Fruit fly (Drosophila melanogaster): ENCODE data around the gene snRNP-U1-C.

Gene snRNP-U1-C

DNA sequence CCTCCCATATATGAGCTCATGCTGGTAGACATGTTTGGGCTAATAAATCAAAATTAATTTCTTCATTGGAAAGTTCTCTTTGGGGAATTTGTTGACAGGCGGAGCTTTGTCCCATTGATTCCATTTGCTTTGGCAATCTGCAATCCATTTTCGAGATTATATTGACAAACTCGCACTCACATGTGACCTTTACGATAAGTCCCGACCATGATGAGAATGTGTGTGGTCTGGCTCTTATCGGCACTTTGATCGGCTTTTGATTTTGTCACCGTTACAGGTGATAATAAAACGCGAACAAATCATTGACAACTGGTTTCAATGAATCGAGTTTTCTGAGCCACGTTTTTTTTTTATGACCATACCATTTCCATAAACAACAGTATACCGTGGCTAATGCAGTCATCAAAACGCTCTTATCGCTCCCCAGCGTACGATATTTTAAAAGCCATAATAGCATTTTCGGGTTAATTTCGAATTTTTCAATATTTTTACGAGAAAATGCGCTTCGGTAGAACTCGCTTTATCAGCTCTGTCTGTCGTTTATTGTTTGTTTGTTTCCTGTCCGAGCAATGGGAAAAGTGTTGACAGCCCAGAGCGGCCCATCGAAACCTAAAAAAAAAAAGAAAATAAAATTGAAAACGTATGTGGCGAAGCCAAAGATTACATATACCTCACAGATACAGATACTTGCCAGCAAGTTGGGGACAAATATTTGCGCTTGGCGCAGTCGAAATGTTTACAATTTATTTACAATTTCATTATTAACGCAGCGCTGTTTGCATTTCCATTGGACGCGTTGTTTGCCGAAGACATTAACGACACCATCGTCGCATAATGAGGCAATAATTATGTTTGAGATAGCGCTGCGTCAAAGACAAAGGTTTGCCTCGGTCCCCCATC is 14.2 kb upstream of the snRNP-U1-C start (continued):
- TF ChIP-seq CG10462 (GFP tag; optimal IDR thresholded peaks at IDR 0.05), result peak; percentile 83
- TF ChIP-seq sqz (GFP tag; optimal IDR thresholded peaks at IDR 0.05), result peak; percentile 90
- TF ChIP-seq Xrp1 (GFP tag; IDR thresholded peaks at IDR 0.05), result peak; percentile 89
- peak; percentile 82 for TF ChIP-seq CG8388 (GFP tag; optimal IDR thresholded peaks at IDR 0.05)
- TF ChIP-seq crp (GFP tag; optimal IDR thresholded peaks at IDR 0.05), result peak in 1 of 2 experiments; percentile 49
- peak; percentile 73 for TF ChIP-seq Hey (tag; optimal IDR thresholded peaks at IDR 0.05)
- TF ChIP-seq CG9817 (tag; optimal IDR thresholded peaks at IDR 0.05), result peak; percentile 1
- no peak for TF ChIP-seq Drgx (GFP tag; IDR thresholded peaks at IDR 0.05)
- TF ChIP-seq CG17186 (GFP tag; optimal IDR thresholded peaks at IDR 0.05), result peak; percentile 56
- TF ChIP-seq CG4854 (GFP tag; optimal IDR thresholded peaks at IDR 0.05), result peak; percentile 5
- no peak for TF ChIP-seq CG10959 (GFP tag; IDR thresholded peaks at IDR 0.05)
- peak; percentile 85 for TF ChIP-seq CG8089 (GFP tag; optimal IDR thresholded peaks at IDR 0.05)
- TF ChIP-seq Opbp (GFP tag; IDR thresholded peaks at IDR 0.05; ENCODE audit: partially characterized antibody), result no peak
- TF ChIP-seq ab (GFP tag; optimal IDR thresholded peaks at IDR 0.05), result no peak
- TF ChIP-seq PHDP (tag; optimal IDR thresholded peaks at IDR 0.05), result peak; percentile 91
- peak; percentile 26 for TF ChIP-seq CG17829 (tag; optimal IDR thresholded peaks at IDR 0.05)
- TF ChIP-seq kah (GFP tag; optimal IDR thresholded peaks at IDR 0.05), result peak; percentile 50
- peak; percentile 71 to 78 for TF ChIP-seq chif (GFP tag; optimal IDR thresholded peaks at IDR 0.05)
- TF ChIP-seq CG7372 (GFP tag; IDR thresholded peaks at IDR 0.05), result peak; percentile 17; the same call in 1 of the 2 replicates
- TF ChIP-seq eve (GFP tag; optimal IDR thresholded peaks at IDR 0.05), result peak in 1 of 2 experiments; percentile 78
- TF ChIP-seq zfh2 (GFP tag; optimal IDR thresholded peaks at IDR 0.05), result no peak
- TF ChIP-seq CG7987 (GFP tag; optimal IDR thresholded peaks at IDR 0.05), result peak; percentile 57
- TF ChIP-seq CG10431 (GFP tag; optimal IDR thresholded peaks at IDR 0.05), result peak; percentile 93
- TF ChIP-seq gcm (GFP tag; optimal IDR thresholded peaks at IDR 0.05), result peak; percentile 92
- peak; percentile 53 for TF ChIP-seq Hsf (GFP tag; optimal IDR thresholded peaks at IDR 0.05)
- peak; percentile 55; the same call in 1 of the 2 replicates for TF ChIP-seq CG1024 (GFP tag; IDR thresholded peaks at IDR 0.05)
- TF ChIP-seq inv (GFP tag; IDR thresholded peaks at IDR 0.05; ENCODE audit: partially characterized antibody), result no peak
- TF ChIP-seq CG15479 (GFP tag; optimal IDR thresholded peaks at IDR 0.05), result peak; percentile 65
- TF ChIP-seq BtbVII (GFP tag; optimal IDR thresholded peaks at IDR 0.05), result peak; percentile 48
- TF ChIP-seq z (GFP tag; IDR thresholded peaks at IDR 0.05), result no peak
- TF ChIP-seq sug (tag; optimal IDR thresholded peaks at IDR 0.05), result peak; percentile 41
- peak; percentile 68 for TF ChIP-seq nau (GFP tag; optimal IDR thresholded peaks at IDR 0.05)
- peak; percentile 39 for TF ChIP-seq grau (tag; optimal IDR thresholded peaks at IDR 0.05)
- no peak for TF ChIP-seq H2.0 (GFP tag; IDR thresholded peaks at IDR 0.05)
- TF ChIP-seq CG1233 (GFP tag; optimal IDR thresholded peaks at IDR 0.05), result peak; percentile 73
- no peak for TF ChIP-seq CG4820 (GFP tag; optimal IDR thresholded peaks at IDR 0.05)
- TF ChIP-seq CG9797 (GFP tag; optimal IDR thresholded peaks at IDR 0.05), result peak; percentile 10
- TF ChIP-seq jing (GFP tag; optimal IDR thresholded peaks at IDR 0.05), result peak; percentile 64
- peak; percentile 90 for TF ChIP-seq fd102C (GFP tag; optimal IDR thresholded peaks at IDR 0.05)
- peak; percentile 56 for TF ChIP-seq CG1602 (GFP tag; optimal IDR thresholded peaks at IDR 0.05)
- TF ChIP-seq tap (tag; optimal IDR thresholded peaks at IDR 0.05), result peak; percentile 26
- TF ChIP-seq sim (GFP tag; IDR thresholded peaks at IDR 0.05), result peak; percentile 77
- TF ChIP-seq Asciz (GFP tag; optimal IDR thresholded peaks at IDR 0.05), result peak; percentile 89
- TF ChIP-seq Hr51 (GFP tag; optimal IDR thresholded peaks at IDR 0.05), result peak; percentile 51 to 60
- peak; percentile 63 for TF ChIP-seq CG12659 (GFP tag; optimal IDR thresholded peaks at IDR 0.05)
- peak; percentile 42 for TF ChIP-seq shn (GFP tag; optimal IDR thresholded peaks at IDR 0.05)
- peak; percentile 84 for TF ChIP-seq CG1603 (tag; optimal IDR thresholded peaks at IDR 0.05)
- peak; percentile 37; the same call in 1 of the 3 replicates for TF ChIP-seq sr (GFP tag; IDR thresholded peaks at IDR 0.05)

Measured in whole organism, embryonic.